Fruit fly (Drosophila melanogaster): ENCODE measurements around the gene ssh.

ssh gene

DNA sequence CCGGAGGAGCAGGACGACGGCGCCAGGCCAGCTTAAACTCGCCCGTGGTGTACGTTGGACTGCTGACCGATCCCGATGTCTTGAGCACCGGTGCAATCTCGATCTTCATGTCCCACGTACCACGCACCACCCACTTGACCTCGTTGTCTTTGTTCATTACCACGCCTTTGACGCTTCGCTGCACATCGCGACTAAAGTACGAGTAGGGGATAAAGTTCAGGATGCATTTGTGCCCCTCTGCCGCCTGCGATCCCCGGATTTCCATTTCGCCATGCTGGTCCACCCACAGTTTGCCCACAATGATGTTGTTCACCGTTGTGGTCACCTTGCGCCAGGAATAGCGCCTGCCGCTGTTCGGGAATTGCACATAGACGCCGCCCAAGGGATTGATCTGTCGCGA is 9.0 kb downstream of the ssh start:
- TF ChIP-seq noc (tag; optimal IDR thresholded peaks at IDR 0.05) = no peak

dm6 chr3R:24934542-24934941 is 10.2 kb downstream of the ssh start:
- peak; percentile 14 for TF ChIP-seq noc (tag; optimal IDR thresholded peaks at IDR 0.05)

- TF ChIP-seq noc (tag; optimal IDR thresholded peaks at IDR 0.05) = no peak
These were observed 12.9 kb downstream of the ssh start, which contains the start of gene CG11771 for dm6 chr3R:24931856-24932255. CG11771 (plus strand) TSS chr3R:24932010.

DNA sequence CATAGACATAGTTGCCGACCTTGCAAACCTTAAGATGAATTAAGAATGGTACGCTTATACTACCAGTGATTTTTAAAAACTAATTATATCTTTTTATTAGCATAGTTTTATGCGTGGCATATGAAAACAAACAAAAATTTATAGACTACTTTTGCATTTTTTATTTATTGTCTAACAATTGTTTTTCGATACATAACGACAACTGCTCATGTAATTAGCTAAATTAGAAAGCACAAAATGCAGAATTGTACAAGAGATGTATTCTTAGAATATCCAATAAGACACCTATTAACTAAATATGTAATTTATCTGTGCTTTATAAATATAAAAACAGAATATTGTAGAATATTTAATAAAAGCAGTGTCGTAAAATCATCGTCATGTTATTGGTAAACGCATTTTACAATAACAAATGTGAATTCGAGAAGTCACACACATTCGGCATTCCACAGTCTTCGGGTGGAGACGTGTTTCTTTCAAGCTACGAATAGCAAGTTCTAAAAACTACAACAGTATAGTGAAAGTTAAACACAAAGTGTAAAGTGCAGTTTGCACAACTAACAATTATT is 17.9 kb downstream of the ssh start:
- TF ChIP-seq noc (tag; optimal IDR thresholded peaks at IDR 0.05) = no peak

DNA sequence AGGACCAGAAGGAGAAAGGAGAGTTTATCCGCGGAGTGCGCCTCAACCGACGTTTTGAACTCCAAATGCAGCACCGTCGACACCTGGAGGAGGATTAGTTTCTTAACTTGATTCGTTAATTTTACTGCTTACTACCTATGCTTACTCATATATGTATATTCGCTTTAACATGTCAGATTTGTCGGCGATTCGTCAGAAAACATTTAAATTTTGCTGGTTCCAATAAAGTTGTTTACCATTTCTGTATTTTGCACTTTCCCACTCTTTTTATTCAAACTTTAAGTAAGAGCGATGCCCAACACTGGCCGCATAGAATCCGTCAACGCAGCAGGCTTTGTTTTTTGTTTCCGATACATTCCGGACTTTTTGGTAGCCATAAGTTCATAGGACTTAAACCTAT is 19.8 kb downstream of the ssh start, which contains the start of gene Trf4-2:
TSS of gene Trf4-2 (plus strand) at position 301 of the 400 bp plus-strand sequence.
- no peak for TF ChIP-seq noc (tag; optimal IDR thresholded peaks at IDR 0.05)

dm6 chr3R:24922270-24922669 is 22.5 kb downstream of the ssh start, which contains the start of gene Mink:
Mink (plus strand) TSS chr3R:24922473.
- no peak for TF ChIP-seq noc (tag; optimal IDR thresholded peaks at IDR 0.05)

DNA sequence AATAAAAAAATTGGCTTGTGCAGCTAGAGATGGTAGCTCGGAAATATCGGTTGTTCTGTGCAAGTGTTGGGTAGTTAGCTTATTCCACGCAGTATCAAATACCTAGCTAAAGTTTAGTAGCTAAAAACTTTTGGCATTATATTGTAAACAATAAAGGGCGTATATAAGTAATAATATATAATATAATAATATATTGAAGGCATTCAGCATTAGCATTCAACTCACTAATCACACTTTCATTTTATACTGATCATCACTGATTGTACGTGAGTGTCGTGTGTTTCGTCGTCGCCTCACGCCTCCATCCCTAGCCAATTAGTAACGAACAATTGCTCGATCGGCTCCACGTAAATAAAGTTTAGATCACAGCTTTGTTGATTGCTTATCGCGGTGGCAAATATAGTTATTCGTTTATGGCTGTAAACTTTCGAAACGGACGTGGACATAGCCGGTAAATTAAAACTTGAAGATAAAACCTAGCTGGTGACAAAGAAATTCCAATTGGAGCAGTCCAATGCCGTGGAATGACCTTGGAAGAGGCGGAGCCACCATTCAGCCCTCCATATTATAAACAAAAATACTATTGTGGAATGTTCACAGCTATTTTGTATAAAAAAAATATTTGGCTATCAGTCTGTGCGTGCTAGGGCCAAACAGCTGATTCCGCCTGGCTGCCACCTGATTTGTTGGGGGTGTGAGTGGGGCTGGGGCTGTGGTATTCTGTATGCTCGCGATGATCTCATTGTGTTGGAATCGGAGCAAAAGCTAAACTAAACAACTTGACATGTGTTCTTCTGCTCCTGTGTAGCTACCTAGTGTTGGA is 26.7 kb downstream of the ssh start, which contains the start of the genes PIG-S, sud1 and CG11168:
TSS of gene PIG-S (minus strand) at position 51 of the 823 bp plus-strand sequence.
TSS of gene sud1 (minus strand) at position 51 of the 823 bp plus-strand sequence.
TSS of gene CG11168 (plus strand) at position 293 of the 823 bp plus-strand sequence.
- peak; percentile 50 for TF ChIP-seq noc (tag; optimal IDR thresholded peaks at IDR 0.05)

DNA sequence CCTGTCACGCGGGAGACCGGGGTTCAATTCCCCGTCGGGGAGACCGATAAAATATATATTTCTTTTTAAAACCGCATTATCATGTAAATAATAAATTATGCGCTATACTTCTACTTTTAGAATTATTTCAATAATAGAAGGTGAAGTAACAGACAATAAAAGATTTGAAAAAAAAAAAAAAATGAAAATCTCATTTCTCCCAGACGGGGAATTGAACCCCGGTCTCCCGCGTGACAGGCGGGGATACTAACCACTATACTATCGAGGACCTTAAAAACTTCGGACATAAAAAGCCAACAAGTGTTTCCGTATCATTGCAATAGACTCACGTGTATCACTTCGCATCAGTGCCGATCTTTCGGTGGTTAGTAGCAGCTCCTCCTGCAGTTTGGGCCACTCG is 29.9 kb downstream of the ssh start:
- no peak for TF ChIP-seq noc (tag; optimal IDR thresholded peaks at IDR 0.05)

DNA sequence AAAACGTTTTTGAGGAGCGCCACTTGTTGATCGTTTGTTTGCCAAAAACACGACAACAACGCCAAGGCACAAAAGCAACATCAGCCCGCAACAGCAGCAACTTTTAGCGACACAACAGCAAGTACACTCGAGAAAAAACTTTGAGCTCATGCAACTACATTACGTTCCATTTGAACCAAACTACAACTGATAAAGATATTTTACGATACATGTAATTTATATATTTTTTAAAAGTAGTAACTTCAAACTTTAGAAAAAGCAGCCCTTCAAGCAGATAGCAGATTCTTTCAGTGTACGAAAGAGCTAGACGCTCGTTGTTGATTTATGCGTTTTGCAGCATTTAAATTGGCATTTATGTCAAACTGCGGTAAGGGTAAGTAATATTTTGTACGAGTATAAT is 34.7 kb downstream of the ssh start:
- no peak for TF ChIP-seq noc (tag; optimal IDR thresholded peaks at IDR 0.05)

DNA sequence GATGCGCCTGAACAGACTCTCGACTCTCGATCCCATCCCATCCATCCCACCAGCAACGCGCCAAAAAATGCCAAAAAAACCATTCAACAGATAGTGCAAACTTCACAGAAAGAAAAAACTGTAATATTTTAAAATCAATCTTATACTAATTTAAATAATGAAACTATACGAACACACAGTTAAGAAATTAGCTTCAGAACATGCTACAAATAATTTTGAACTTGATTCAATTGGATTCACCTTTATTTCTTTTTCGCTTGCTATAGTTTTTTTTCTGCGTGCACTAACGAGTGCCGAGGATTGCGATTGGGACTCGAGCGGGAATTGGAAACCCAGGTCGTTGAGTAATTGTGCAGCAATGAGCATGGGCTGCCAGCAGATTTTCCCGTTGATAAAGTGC is 36.7 kb downstream of the ssh start:
- TF ChIP-seq noc (tag; optimal IDR thresholded peaks at IDR 0.05) = no peak

DNA sequence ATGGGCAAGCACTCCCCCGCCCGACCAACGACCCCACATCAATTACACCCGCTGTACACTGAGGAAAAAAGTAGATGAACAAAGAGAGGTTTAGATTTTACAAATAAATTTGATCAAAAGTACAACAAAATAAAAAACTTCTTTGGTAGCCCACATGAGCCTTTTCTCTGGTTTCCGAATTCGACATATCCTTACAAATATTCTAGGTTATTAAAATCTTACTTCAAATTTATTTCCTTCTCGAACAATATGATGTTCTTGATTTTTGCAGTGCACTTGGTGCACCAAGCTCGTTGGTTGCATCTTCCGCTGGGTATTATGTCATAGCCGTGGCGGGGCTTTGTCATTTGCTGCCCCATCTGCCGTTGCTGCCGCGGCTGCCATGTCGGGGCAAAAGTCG is 38.1 kb downstream of the ssh start:
- TF ChIP-seq noc (tag; optimal IDR thresholded peaks at IDR 0.05) = no peak

DNA sequence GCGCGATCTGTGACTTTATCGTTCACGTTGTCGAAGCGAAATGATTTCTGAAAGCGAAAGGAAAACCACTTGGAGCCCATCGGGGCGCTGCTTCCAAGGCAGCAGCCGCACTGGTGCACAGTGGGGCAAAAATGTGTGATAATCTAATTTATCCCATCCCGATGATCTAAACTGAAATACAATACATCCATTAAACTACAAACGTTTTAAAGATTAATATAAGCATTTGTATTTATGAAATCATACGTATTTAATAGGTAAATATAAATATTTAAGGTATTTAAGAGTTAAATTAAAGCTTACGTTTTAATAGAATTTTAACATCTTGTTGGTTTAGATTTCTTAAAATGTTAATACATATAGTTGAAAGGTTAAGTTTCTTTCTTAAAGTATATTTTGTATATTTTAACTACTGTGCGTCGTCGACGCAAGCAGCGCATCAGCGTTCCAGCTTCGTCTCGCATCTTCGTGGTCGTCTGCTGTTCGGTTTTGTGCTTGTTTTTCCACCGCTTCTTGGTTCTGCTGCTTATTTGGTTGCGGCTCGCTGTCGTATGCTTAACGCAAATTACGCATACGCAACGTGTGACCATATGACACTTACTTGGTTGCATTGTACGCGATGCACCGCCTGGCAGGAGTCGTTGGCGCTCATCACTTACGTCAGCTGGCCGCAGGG is 38.7 kb downstream of the ssh start, which contains the start of gene CG13643:
TSS of gene CG13643 (minus strand) at position 46 of the 676 bp plus-strand sequence.
- TF ChIP-seq noc (tag; optimal IDR thresholded peaks at IDR 0.05) = no peak

DNA sequence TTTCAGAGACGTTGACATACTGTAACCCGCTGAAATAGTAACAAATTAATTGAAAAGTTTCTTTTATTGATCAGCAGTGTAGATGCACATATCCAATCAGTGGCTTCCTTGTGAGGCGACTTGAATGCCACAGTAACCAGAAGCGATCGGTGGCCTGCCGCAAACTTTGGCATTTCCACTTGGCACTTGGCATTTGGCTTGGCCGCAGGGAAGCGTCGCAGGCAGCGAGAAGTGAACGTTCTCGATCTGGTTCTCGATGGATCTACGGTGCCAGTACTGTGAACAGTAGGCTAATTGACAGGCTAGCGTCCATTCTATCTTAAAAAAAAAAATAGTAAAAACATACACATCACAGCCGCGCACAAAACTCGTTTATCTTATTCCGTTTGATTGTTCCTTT is 43.9 kb downstream of the ssh start, which contains the start of gene CG10845:
TSS of gene CG10845 (plus strand) at position 301 of the 400 bp plus-strand sequence.
- TF ChIP-seq noc (tag; optimal IDR thresholded peaks at IDR 0.05) = no peak

- no peak for TF ChIP-seq noc (tag; optimal IDR thresholded peaks at IDR 0.05)
These were observed 50.1 kb downstream of the ssh start, which contains the start of the genes CG31121 and CG11069 for dm6 chr3R:24894419-24895206. CG31121 (minus strand) TSS chr3R:24894605. CG11069 (plus strand) TSS chr3R:24894742.

DNA sequence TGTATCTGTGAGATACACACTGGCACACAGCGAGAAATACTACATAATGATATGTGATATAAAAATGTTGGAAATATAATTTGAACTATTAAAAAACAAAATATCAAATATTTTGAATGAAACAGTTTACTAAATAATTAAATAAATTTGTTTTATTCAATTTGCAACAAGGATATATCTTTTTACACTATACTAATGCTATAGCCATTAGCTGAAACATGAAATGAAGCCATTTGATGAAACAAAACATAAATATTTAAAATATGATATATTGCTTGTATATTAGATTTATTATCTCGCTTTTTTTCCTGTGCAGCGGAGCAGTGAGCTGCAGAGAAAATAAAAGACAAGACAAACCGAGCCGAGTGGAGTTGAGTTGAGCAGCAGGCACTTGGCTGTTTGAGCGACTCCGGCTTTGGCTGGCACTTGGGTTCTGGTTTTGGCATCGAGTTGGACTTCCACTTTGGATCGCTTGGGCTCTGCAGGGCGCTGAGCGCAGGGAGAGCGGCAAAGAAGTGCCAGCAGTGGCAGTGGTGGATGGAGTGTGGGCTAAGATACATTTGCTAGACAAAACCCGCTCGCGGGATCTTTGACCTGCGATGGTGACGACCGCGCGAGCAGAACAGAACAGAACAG is 51.3 kb downstream of the ssh start:
- peak; percentile 91 for TF ChIP-seq noc (tag; optimal IDR thresholded peaks at IDR 0.05)
